Worm (Caenorhabditis elegans): ENCODE data around the gene M03A1.3.

ce11 chrII:4550783-4551182 lies 6.8 kb upstream of the M03A1.3 start, which contains the start of gene K07E1.1:
- TF ChIP-seq med-1 (GFP tag; optimal IDR thresholded peaks at IDR 0.05; ENCODE audit: insufficient read depth) (no peak), ref-1 (GFP tag; conservative IDR thresholded peaks at IDR 0.05) (no peak)

Measured in whole organism, midembryonic.